Fruit fly (Drosophila melanogaster): ENCODE measurements around the gene CG12729.

The CG12729 gene

dm6 chrX:5879543-5879943, 34.5 kb downstream of the CG12729 start, which contains the start of the genes Usp30 and CG16721 (continued):
- TF ChIP-seq gt (GFP tag; IDR thresholded peaks at IDR 0.05) (no peak), CG17912 (GFP tag; optimal IDR thresholded peaks at IDR 0.05) (no peak), Eip74EF (GFP tag; optimal IDR thresholded peaks at IDR 0.05) (no peak), Dref (GFP tag; IDR thresholded peaks at IDR 0.05) (peak; percentile 64), oc (tag; optimal IDR thresholded peaks at IDR 0.05) (no peak), shn (GFP tag; optimal IDR thresholded peaks at IDR 0.05) (peak; percentile 58), yki (optimal IDR thresholded peaks at IDR 0.05) (no peak), onecut (GFP tag; IDR thresholded peaks at IDR 0.05) (no peak), ERR (GFP tag; optimal IDR thresholded peaks at IDR 0.05) (no peak), Abd-B (GFP tag; optimal IDR thresholded peaks at IDR 0.05) (peak; percentile 9), CG9817 (tag; optimal IDR thresholded peaks at IDR 0.05) (peak; percentile 9), Dll (GFP tag; IDR thresholded peaks at IDR 0.05; ENCODE audit: partially characterized antibody) (peak; percentile 83), CG7556 (GFP tag; optimal IDR thresholded peaks at IDR 0.05) (peak; percentile 29), Bdp1 (GFP tag; optimal IDR thresholded peaks at IDR 0.05) (peak; percentile 22), CG8924 (tag; optimal IDR thresholded peaks at IDR 0.05) (no peak), CG10431 (GFP tag; optimal IDR thresholded peaks at IDR 0.05) (no peak), CG3281 (GFP tag; optimal IDR thresholded peaks at IDR 0.05) (peak; percentile 40), CG18011 (GFP tag; optimal IDR thresholded peaks at IDR 0.05) (peak; percentile 29), Sox102F (GFP tag; optimal IDR thresholded peaks at IDR 0.05) (no peak), pho (GFP tag; optimal IDR thresholded peaks at IDR 0.05) (peak; percentile 39), peb (GFP tag; IDR thresholded peaks at IDR 0.05) (no peak), dimm (GFP tag; IDR thresholded peaks at IDR 0.05) (no peak), CG2120 (GFP tag; optimal IDR thresholded peaks at IDR 0.05) (peak; percentile 82), insv (GFP tag; optimal IDR thresholded peaks at IDR 0.05) (peak in 1 of 2 experiments; percentile 34), ci (GFP tag; IDR thresholded peaks at IDR 0.05) (no peak), bigmax (GFP tag; optimal IDR thresholded peaks at IDR 0.05) (no peak), CG8765 (GFP tag; IDR thresholded peaks at IDR 0.05) (no peak), Meics (GFP tag; optimal IDR thresholded peaks at IDR 0.05) (peak; percentile 26), CG8478 (optimal IDR thresholded peaks at IDR 0.05) (no peak), Hr78 (GFP tag; optimal IDR thresholded peaks at IDR 0.05) (no peak), CG12299 (tag; optimal IDR thresholded peaks at IDR 0.05) (peak; percentile 29), gsb (GFP tag; IDR thresholded peaks at IDR 0.05) (no peak), jumu (GFP tag; optimal IDR thresholded peaks at IDR 0.05) (peak; percentile 31), Hand (GFP tag; optimal IDR thresholded peaks at IDR 0.05) (no peak), Gsc (GFP tag; IDR thresholded peaks at IDR 0.05) (no peak), CG4328 (GFP tag; optimal IDR thresholded peaks at IDR 0.05) (peak; percentile 13), esg (GFP tag; conservative IDR thresholded peaks at IDR 0.05) (no peak), CG17361 (GFP tag; IDR thresholded peaks at IDR 0.05) (peak; percentile 52; the same call in 2 of the 3 replicates), CG9215 (GFP tag; IDR thresholded peaks at IDR 0.05) (no peak), phol (tag; optimal IDR thresholded peaks at IDR 0.05) (peak; percentile 55), sisA (GFP tag; IDR thresholded peaks at IDR 0.05) (no peak), Nf-YB (GFP tag; optimal IDR thresholded peaks at IDR 0.05) (peak; percentile 1), MBD-R2 (GFP tag; IDR thresholded peaks at IDR 0.05) (peak; percentile 73), hb (GFP tag; IDR thresholded peaks at IDR 0.05; ENCODE audit: partially characterized antibody) (peak; percentile 55; the same call in 1 of the 3 replicates), CG9932 (GFP tag; IDR thresholded peaks at IDR 0.05) (peak; percentile 71), CG7928 (GFP tag; optimal IDR thresholded peaks at IDR 0.05) (no peak), pita (GFP tag; optimal IDR thresholded peaks at IDR 0.05) (no peak), CG7839 (tag; optimal IDR thresholded peaks at IDR 0.05) (no peak), gsb-n (tag; optimal IDR thresholded peaks at IDR 0.05) (no peak), CG6854 (GFP tag; optimal IDR thresholded peaks at IDR 0.05) (no peak), cg (GFP tag; optimal IDR thresholded peaks at IDR 0.05) (no peak), jing (GFP tag; optimal IDR thresholded peaks at IDR 0.05) (no peak)
